Worm (Caenorhabditis elegans): Measurements from ENCODE around the gene Y7A5A.7.

Y7A5A.7 gene

ce11 chrX:15804072-15804471, at the start of gene Y7A5A.7:
TSS of gene Y7A5A.7 (minus strand) at chrX:15804172.
- TF ChIP-seq sea-2 (GFP tag; optimal IDR thresholded peaks at IDR 0.05) (no peak), elt-3 (tag; optimal IDR thresholded peaks at IDR 0.05) (no peak)

- TF ChIP-seq nhr-43 (tag; optimal IDR thresholded peaks at IDR 0.05; ENCODE audit: poor library complexity, severe bottlenecking) (no peak), snpc-4 (tag; optimal IDR thresholded peaks at IDR 0.05) (peak; percentile 36)
Observed at ce11 chrX:15851013-15851412, 47.0 kb upstream of the Y7A5A.7 start.

DNA sequence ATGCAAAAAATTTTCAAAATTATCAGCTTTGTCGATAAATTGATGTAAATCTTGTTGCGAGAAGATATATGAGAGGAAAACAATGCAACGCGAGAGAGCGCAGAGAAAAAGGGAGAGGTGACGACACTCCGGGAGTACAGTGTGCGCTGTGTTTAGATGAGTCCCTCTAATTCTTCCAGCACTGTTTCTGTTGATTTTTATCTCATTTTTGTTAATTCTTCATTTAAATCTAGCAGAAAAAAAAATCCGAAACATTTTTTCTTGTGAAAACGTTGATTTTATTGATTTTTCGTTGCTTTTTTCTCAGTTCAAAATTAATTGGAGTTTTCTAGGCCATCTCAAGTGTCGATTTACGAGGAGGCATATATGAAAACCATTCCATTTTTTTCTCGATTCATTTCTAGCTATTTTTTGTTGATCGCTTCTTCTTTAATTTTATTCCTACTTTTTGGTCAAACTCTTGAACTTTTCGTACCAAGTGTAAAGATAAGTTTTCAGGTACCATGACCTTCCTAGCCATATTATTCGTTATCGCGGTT, 45.5 kb upstream of the Y7A5A.7 start, which contains the start of gene acl-1:
Gene acl-1, plus strand, starts transcription at position 489 of the 539 bp plus-strand sequence.
- TF ChIP-seq skn-1 (tag; optimal IDR thresholded peaks at IDR 0.05), result no peak
- peak; percentile 57 for TF ChIP-seq nfya-1 (tag; optimal IDR thresholded peaks at IDR 0.05; ENCODE audit: insufficient read depth)
- peak; percentile 79 for TF ChIP-seq fkh-10 (GFP tag; optimal IDR thresholded peaks at IDR 0.05)
- TF ChIP-seq nhr-12 (tag; optimal IDR thresholded peaks at IDR 0.05), result no peak
- peak; percentile 82 for TF ChIP-seq lin-15B (tag; optimal IDR thresholded peaks at IDR 0.05)
- TF ChIP-seq ceh-16 (tag; optimal IDR thresholded peaks at IDR 0.05), result no peak
- TF ChIP-seq elt-1 (tag; optimal IDR thresholded peaks at IDR 0.05), result no peak
- no peak for TF ChIP-seq mml-1 (tag; optimal IDR thresholded peaks at IDR 0.05)
- TF ChIP-seq ceh-28 (tag; optimal IDR thresholded peaks at IDR 0.05), result peak; percentile 48
- no peak for TF ChIP-seq daf-12 (tag; optimal IDR thresholded peaks at IDR 0.05)
- TF ChIP-seq pha-4 (tag; optimal IDR thresholded peaks at IDR 0.05), result peak; percentile 80
- no peak for TF ChIP-seq ama-1 (optimal IDR thresholded peaks at IDR 0.05)
- TF ChIP-seq eor-1 (tag; optimal IDR thresholded peaks at IDR 0.05), result no peak
- TF ChIP-seq snpc-4 (tag; optimal IDR thresholded peaks at IDR 0.05), result peak; percentile 62
- no peak for TF ChIP-seq egl-27 (tag; optimal IDR thresholded peaks at IDR 0.05)
- TF ChIP-seq nhr-11 (tag; optimal IDR thresholded peaks at IDR 0.05), result no peak
- TF ChIP-seq unc-62 (GFP tag; optimal IDR thresholded peaks at IDR 0.05), result no peak
- peak; percentile 47 for TF ChIP-seq nhr-23 (tag; optimal IDR thresholded peaks at IDR 0.05)
- TF ChIP-seq egl-5 (tag; optimal IDR thresholded peaks at IDR 0.05), result no peak
- no peak for TF ChIP-seq nhr-28 (tag; optimal IDR thresholded peaks at IDR 0.05)
- TF ChIP-seq ZK546.5 (tag; optimal IDR thresholded peaks at IDR 0.05), result no peak
- no peak for TF ChIP-seq nhr-77 (tag; optimal IDR thresholded peaks at IDR 0.05)
- no peak for TF ChIP-seq aly-2 (tag; optimal IDR thresholded peaks at IDR 0.05)
- peak; percentile 8 for TF ChIP-seq mdl-1 (tag; optimal IDR thresholded peaks at IDR 0.05)
- TF ChIP-seq ztf-11 (tag; optimal IDR thresholded peaks at IDR 0.05), result no peak
- peak; percentile 22 for TF ChIP-seq nhr-25 (tag; optimal IDR thresholded peaks at IDR 0.05)
- TF ChIP-seq jun-1 (tag; optimal IDR thresholded peaks at IDR 0.05), result peak; percentile 4
- TF ChIP-seq nhr-43 (tag; optimal IDR thresholded peaks at IDR 0.05; ENCODE audit: poor library complexity, severe bottlenecking), result peak; percentile 93
- no peak for TF ChIP-seq nhr-67 (tag; optimal IDR thresholded peaks at IDR 0.05)
- TF ChIP-seq lsy-12 (tag; optimal IDR thresholded peaks at IDR 0.05), result peak; percentile 96
- TF ChIP-seq elt-3 (tag; optimal IDR thresholded peaks at IDR 0.05), result no peak
- TF ChIP-seq fkh-2 (tag; optimal IDR thresholded peaks at IDR 0.05), result no peak
- no peak for TF ChIP-seq nhr-237 (tag; optimal IDR thresholded peaks at IDR 0.05)
- TF ChIP-seq elt-2 (tag; optimal IDR thresholded peaks at IDR 0.05), result peak; percentile 34
- TF ChIP-seq fos-1 (tag; optimal IDR thresholded peaks at IDR 0.05), result peak; percentile 9
- peak; percentile 97 for TF ChIP-seq hmg-11 (tag; optimal IDR thresholded peaks at IDR 0.05)
- TF ChIP-seq zag-1 (tag; optimal IDR thresholded peaks at IDR 0.05), result peak; percentile 2
- TF ChIP-seq ztf-4 (tag; optimal IDR thresholded peaks at IDR 0.05), result no peak
- TF ChIP-seq lin-39 (tag; optimal IDR thresholded peaks at IDR 0.05), result peak; percentile 25
- TF ChIP-seq nhr-76 (tag; optimal IDR thresholded peaks at IDR 0.05), result no peak
- TF ChIP-seq ceh-82 (tag; optimal IDR thresholded peaks at IDR 0.05), result no peak
- TF ChIP-seq R02D3.7 (tag; optimal IDR thresholded peaks at IDR 0.05), result peak; percentile 97
- no peak for TF ChIP-seq pqm-1 (tag; optimal IDR thresholded peaks at IDR 0.05)
- peak; percentile 43 for TF ChIP-seq tbx-2 (tag; optimal IDR thresholded peaks at IDR 0.05)
- no peak for TF ChIP-seq unc-39 (tag; optimal IDR thresholded peaks at IDR 0.05)
- TF ChIP-seq sea-2 (GFP tag; optimal IDR thresholded peaks at IDR 0.05), result no peak
- no peak for TF ChIP-seq ceh-9 (tag; optimal IDR thresholded peaks at IDR 0.05)
